Fruit fly (Drosophila melanogaster) whole organism, prepupa: Measurements from ENCODE around the gene CG14020.

Source experiments
- CG10669 ChIP-seq: fragments of 200-800 bp; sonication (Bioruptor generic); optimal IDR thresholded peaks from 3 replicates; lab custom pipeline; 2018; ENCODE audit warnings: missing biosample characterization, mild to moderate bottlenecking, missing genetic modification characterization, moderate library complexity
- CG11294 ChIP-seq: fragments of 200-800 bp; sonication (Bioruptor generic); IDR thresholded peaks from 2 replicates; pipeline ENCODE4 v1.3.6; 2022; ENCODE audit warnings: missing biosample characterization, missing genetic modification characterization
- CG11762 ChIP-seq: fragments of 200-800 bp; sonication (Bioruptor generic); optimal IDR thresholded peaks from 3 replicates; lab custom pipeline; 2016; ENCODE audit warnings: missing biosample characterization, missing genetic modification characterization; ENCODE audit not compliant: insufficient read depth
- CG15336 ChIP-seq: fragments of 200-800 bp; sonication (Bioruptor generic); IDR thresholded peaks from 2 replicates; pipeline ENCODE4 v1.3.6; 2022; ENCODE audit warnings: missing biosample characterization, missing genetic modification characterization
- CG1621 ChIP-seq: fragments of 200-800 bp; sonication (Bioruptor generic); optimal IDR thresholded peaks from 3 replicates; lab custom pipeline; 2018; ENCODE audit warnings: missing biosample characterization, mild to moderate bottlenecking, missing genetic modification characterization
- CG16779 ChIP-seq: fragments of 200-800 bp; sonication (Bioruptor generic); optimal IDR thresholded peaks from 3 replicates; lab custom pipeline; 2017; ENCODE audit warnings: missing biosample characterization, mild to moderate bottlenecking, missing genetic modification characterization
- CG31627 ChIP-seq: fragments of 200-800 bp; sonication (Bioruptor generic); optimal IDR thresholded peaks from 3 replicates; lab custom pipeline; 2016; ENCODE audit warnings: missing biosample characterization, missing genetic modification characterization
- CG32006 ChIP-seq: fragments of 200-800 bp; sonication (Bioruptor generic); optimal IDR thresholded peaks from 3 replicates; lab custom pipeline; 2017; ENCODE audit warnings: missing biosample characterization, mild to moderate bottlenecking, missing genetic modification characterization
- CG34406 ChIP-seq: fragments of 200-800 bp; sonication (Bioruptor generic); optimal IDR thresholded peaks from 3 replicates; lab custom pipeline; 2016; ENCODE audit warnings: missing biosample characterization, missing genetic modification characterization
- CG3919 ChIP-seq: fragments of 200-800 bp; sonication (Bioruptor generic); optimal IDR thresholded peaks from 3 replicates; lab custom pipeline; 2016; ENCODE audit warnings: missing biosample characterization, missing genetic modification characterization
- CG6163 ChIP-seq: fragments of 200-800 bp; sonication (Bioruptor generic); IDR thresholded peaks from 3 replicates; pipeline ENCODE4 v1.3.6; 2022; ENCODE audit warnings: missing biosample characterization, missing genetic modification characterization
- CG6792 ChIP-seq: fragments of 200-800 bp; sonication (Bioruptor generic); optimal IDR thresholded peaks from 3 replicates; lab custom pipeline; 2016; ENCODE audit warnings: missing biosample characterization, missing genetic modification characterization
- CG6854 ChIP-seq: fragments of 200-800 bp; sonication (Bioruptor generic); optimal IDR thresholded peaks from 2 replicates; lab custom pipeline; 2017; ENCODE audit warnings: missing biosample characterization, mild to moderate bottlenecking, missing genetic modification characterization
- CG7368 ChIP-seq: fragments of 200-800 bp; sonication (Bioruptor generic); optimal IDR thresholded peaks from 3 replicates; lab custom pipeline; 2016; ENCODE audit warnings: missing biosample characterization, missing genetic modification characterization
- CG8119 ChIP-seq: fragments of 200-800 bp; sonication (Bioruptor generic); IDR thresholded peaks from 3 replicates; pipeline ENCODE4 v1.3.6; 2022; ENCODE audit warnings: missing biosample characterization, missing genetic modification characterization
- CG8319 ChIP-seq: fragments of 200-800 bp; sonication (Bioruptor generic); optimal IDR thresholded peaks from 3 replicates; lab custom pipeline; 2016; ENCODE audit warnings: missing biosample characterization, missing genetic modification characterization
- Eip75B ChIP-seq: fragments of 200-800 bp; sonication (Bioruptor generic); optimal IDR thresholded peaks from 3 replicates; lab custom pipeline; 2016; ENCODE audit warnings: missing biosample characterization, missing genetic modification characterization
- Eip78C ChIP-seq: fragments of 200-800 bp; sonication (Bioruptor generic); peaks from one replicate; lab custom pipeline; 2016; ENCODE audit warnings: missing biosample characterization, missing genetic modification characterization
- Ets21C ChIP-seq: fragments of 200-800 bp; sonication (Bioruptor generic); optimal IDR thresholded peaks from 3 replicates; lab custom pipeline; 2016; ENCODE audit warnings: missing biosample characterization, missing genetic modification characterization
- Ets96B ChIP-seq: fragments of 200-800 bp; optimal IDR thresholded peaks from 2 replicates; lab custom pipeline; 2019; ENCODE audit warnings: missing biosample characterization, mild to moderate bottlenecking, missing genetic modification characterization, moderate library complexity
- Gug ChIP-seq: fragments of 200-800 bp; sonication (Bioruptor generic); IDR thresholded peaks from 2 replicates; pipeline ENCODE4 v1.3.6; 2022; ENCODE audit warnings: missing biosample characterization, missing genetic modification characterization
- Hr39 ChIP-seq: fragments of 200-800 bp; sonication (Bioruptor generic); optimal IDR thresholded peaks from 2 replicates; lab custom pipeline; 2016; ENCODE audit warnings: missing biosample characterization, missing genetic modification characterization
- Hr4 ChIP-seq: fragments of 200-800 bp; sonication (Bioruptor generic); optimal IDR thresholded peaks from 3 replicates; lab custom pipeline; 2016; ENCODE audit warnings: missing biosample characterization, missing genetic modification characterization
- Lpt ChIP-seq: fragments of 200-800 bp; sonication (Bioruptor generic); optimal IDR thresholded peaks from 3 replicates; lab custom pipeline; 2016; ENCODE audit warnings: missing biosample characterization, missing genetic modification characterization
- Met ChIP-seq: fragments of 200-800 bp; sonication (Bioruptor generic); optimal IDR thresholded peaks from 3 replicates; lab custom pipeline; 2016; ENCODE audit warnings: missing biosample characterization, missing genetic modification characterization
- Smox ChIP-seq: fragments of 200-800 bp; sonication (Bioruptor generic); optimal IDR thresholded peaks from 3 replicates; lab custom pipeline; 2016; ENCODE audit warnings: missing biosample characterization, missing genetic modification characterization
- Sox102F ChIP-seq: fragments of 200-800 bp; sonication (Bioruptor generic); optimal IDR thresholded peaks from 2 replicates; lab custom pipeline; 2016; ENCODE audit warnings: missing biosample characterization, mild to moderate bottlenecking, missing genetic modification characterization
- Sox14 ChIP-seq: fragments of 200-800 bp; sonication (Bioruptor generic); optimal IDR thresholded peaks from 3 replicates; lab custom pipeline; 2016; ENCODE audit warnings: missing biosample characterization, missing genetic modification characterization
- Sox15 ChIP-seq: fragments of 200-800 bp; sonication (Bioruptor generic); optimal IDR thresholded peaks from 3 replicates; lab custom pipeline; 2016; ENCODE audit warnings: missing biosample characterization, missing genetic modification characterization
- achi ChIP-seq: fragments of 200-800 bp; sonication (Bioruptor generic); optimal IDR thresholded peaks from 3 replicates; lab custom pipeline; 2016; ENCODE audit warnings: missing biosample characterization, missing genetic modification characterization
- acj6 ChIP-seq: fragments of 200-800 bp; sonication (Bioruptor generic); optimal IDR thresholded peaks from 3 replicates; lab custom pipeline; 2016; ENCODE audit warnings: missing biosample characterization, missing genetic modification characterization
- cyc ChIP-seq: fragments of 200-800 bp; sonication (Bioruptor generic); optimal IDR thresholded peaks from 3 replicates; lab custom pipeline; 2016; ENCODE audit warnings: missing biosample characterization, missing genetic modification characterization
- dac ChIP-seq: fragments of 200-800 bp; sonication (Bioruptor generic); optimal IDR thresholded peaks from 2 replicates; lab custom pipeline; 2017; ENCODE audit warnings: missing biosample characterization, mild to moderate bottlenecking, missing genetic modification characterization
- eg ChIP-seq: fragments of 200-800 bp; sonication (Bioruptor generic); IDR thresholded peaks from 3 replicates; pipeline ENCODE4 v1.3.6; 2022; ENCODE audit warnings: missing biosample characterization, missing genetic modification characterization
- fd85E ChIP-seq: fragments of 200-800 bp; sonication (Bioruptor generic); optimal IDR thresholded peaks from 3 replicates; lab custom pipeline; 2016; ENCODE audit warnings: missing biosample characterization, missing genetic modification characterization
- fkh ChIP-seq: fragments of 200-800 bp; sonication (Bioruptor generic); optimal IDR thresholded peaks from 3 replicates; lab custom pipeline; 2017; ENCODE audit warnings: missing biosample characterization, mild to moderate bottlenecking, missing genetic modification characterization, moderate library complexity
- net ChIP-seq: fragments of 200-800 bp; sonication (Bioruptor generic); optimal IDR thresholded peaks from 3 replicates; lab custom pipeline; 2016; ENCODE audit warnings: missing biosample characterization, missing genetic modification characterization
- pdm3 ChIP-seq: fragments of 200-800 bp; sonication (Bioruptor generic); optimal IDR thresholded peaks from 3 replicates; lab custom pipeline; 2016; ENCODE audit warnings: missing biosample characterization, missing genetic modification characterization
- salr ChIP-seq, 2 experiments: fragments of 200-800 bp; sonication (Bioruptor generic); optimal IDR thresholded peaks; 3 replicates each; lab custom pipeline; 2016 to 2018; ENCODE audit warnings: missing biosample characterization in 2 of 2, missing genetic modification characterization in 2 of 2, mild to moderate bottlenecking in 1 of 2
- spab ChIP-seq: fragments of 200-800 bp; sonication (Bioruptor generic); optimal IDR thresholded peaks from 2 replicates; lab custom pipeline; 2017; ENCODE audit warnings: missing biosample characterization, mild to moderate bottlenecking, missing genetic modification characterization, missing genetic modification reagents
- svp ChIP-seq: fragments of 200-800 bp; sonication (Bioruptor generic); peaks from one replicate; lab custom pipeline; 2016; ENCODE audit warnings: missing biosample characterization, missing genetic modification characterization
- topi ChIP-seq: fragments of 200-800 bp; sonication (Bioruptor generic); optimal IDR thresholded peaks from 3 replicates; lab custom pipeline; 2016; ENCODE audit warnings: missing biosample characterization, missing genetic modification characterization
- vri ChIP-seq: fragments of 200-800 bp; sonication (Bioruptor generic); optimal IDR thresholded peaks from 3 replicates; lab custom pipeline; 2016; ENCODE audit warnings: missing biosample characterization, mild to moderate bottlenecking, missing genetic modification characterization

The CG14020 gene

dm6 chr2L:5494808-5495356 lies 22.7 kb upstream of the CG14020 start (continued):
- TF ChIP-seq fd85E (GFP tag; lab: Kevin White, UChicago) (no peak), dac (GFP tag; lab: Kevin White, UChicago) (peak; percentile 59), CG34406 (GFP tag; lab: Kevin White, UChicago) (peak; percentile 15), CG32006 (GFP tag; lab: Kevin White, UChicago) (peak; percentile 84), CG11762 (GFP tag; lab: Kevin White, UChicago) (peak; percentile 38), CG10669 (GFP tag; lab: Kevin White, UChicago) (peak; percentile 2)

DNA sequence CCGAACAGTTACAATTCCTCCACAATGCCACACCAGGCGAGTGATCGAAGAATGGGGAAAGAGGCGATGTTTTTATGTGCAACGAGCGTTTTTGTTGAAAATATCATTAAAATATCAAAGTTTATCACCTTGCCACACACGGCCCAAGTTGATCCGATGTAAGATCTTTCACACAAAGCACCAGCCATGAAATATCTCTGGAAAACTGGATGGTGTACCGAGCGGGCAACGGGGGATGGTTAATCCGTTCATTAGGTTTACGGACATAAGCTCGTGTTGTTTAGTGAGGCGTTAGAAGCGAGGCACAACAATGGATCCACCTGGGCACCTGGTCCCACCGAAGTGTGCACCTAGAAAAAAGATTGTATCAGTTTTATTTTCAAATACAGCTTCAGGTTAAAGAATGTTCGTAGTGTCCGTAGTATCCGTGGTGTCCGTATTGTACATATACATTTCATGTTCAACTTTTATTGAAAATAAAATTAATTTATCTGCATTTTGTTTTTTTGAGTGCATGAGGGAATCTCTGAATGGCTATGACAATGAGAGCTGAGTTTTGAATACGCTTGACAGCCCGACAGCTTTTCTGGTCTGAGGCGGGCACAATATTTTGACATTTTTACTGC lies 21.0 kb upstream of the CG14020 start:
- TF ChIP-seq achi (GFP tag; lab: Kevin White, UChicago): peak; percentile 17
- no peak for TF ChIP-seq Sox15
- peak; percentile 36; the same call in 1 of the 3 replicates for TF ChIP-seq CG6163
- no peak for TF ChIP-seq Ets21C (GFP tag; lab: Kevin White, UChicago)
- peak; percentile 7 for TF ChIP-seq Met (GFP tag; lab: Kevin White, UChicago)
- no peak for TF ChIP-seq CG6792
- peak; percentile 15 for TF ChIP-seq svp

dm6 chr2L:5499458-5499857 lies 18.1 kb upstream of the CG14020 start:
- TF ChIP-seq Sox14 (GFP tag; lab: Kevin White, UChicago): no peak
- TF ChIP-seq CG1621 (tag; lab: Kevin White, UChicago): no peak
- peak; percentile 23 for TF ChIP-seq CG32006 (GFP tag; lab: Kevin White, UChicago)
- no peak for TF ChIP-seq cyc (GFP tag; lab: Kevin White, UChicago)
- peak; percentile 36; the same call in 1 of the 3 replicates for TF ChIP-seq CG8119
- no peak for TF ChIP-seq spab
- TF ChIP-seq achi (GFP tag; lab: Kevin White, UChicago): no peak
- TF ChIP-seq fkh (GFP tag; lab: Kevin White, UChicago): no peak
- no peak for TF ChIP-seq CG16779 (tag; lab: Kevin White, UChicago)
- TF ChIP-seq CG6163: no peak
- TF ChIP-seq Hr4 (GFP tag; lab: Kevin White, UChicago): no peak
- TF ChIP-seq Lpt (GFP tag; lab: Kevin White, UChicago): no peak
- 0 out of 2 replicates have a peak, but pooled peaks have one; percentile 35 for TF ChIP-seq CG15336
- TF ChIP-seq Eip78C (GFP tag; lab: Kevin White, UChicago): peak; percentile 69
- TF ChIP-seq Ets96B (tag; lab: Kevin White, UChicago): peak; percentile 24
- TF ChIP-seq CG34406 (GFP tag; lab: Kevin White, UChicago): no peak
- TF ChIP-seq Sox15: no peak
- 0 out of 3 replicates have a peak, but pooled peaks have one; percentile 20 for TF ChIP-seq eg (GFP tag; lab: Robert Waterston, UW)
- no peak for TF ChIP-seq CG3919

DNA sequence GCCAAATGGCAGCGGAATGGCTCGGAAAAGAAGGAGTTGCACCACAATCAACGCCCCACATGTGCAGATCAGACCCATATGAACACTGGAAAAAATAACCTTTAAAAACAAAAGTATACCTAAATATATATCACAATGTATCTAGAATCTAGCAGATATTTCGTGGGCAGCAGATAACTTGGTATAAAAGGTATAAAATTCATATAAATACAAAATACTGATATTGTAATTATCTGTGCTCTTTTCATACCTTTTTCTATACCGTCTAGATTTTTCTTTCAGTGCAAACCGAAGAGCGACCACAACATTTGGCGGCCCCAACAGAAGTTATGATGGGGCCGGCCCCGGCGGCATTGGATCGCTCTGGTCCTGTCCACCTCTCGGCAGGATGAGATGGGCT lies 16.2 kb upstream of the CG14020 start:
- TF ChIP-seq CG7368 (GFP tag; lab: Kevin White, UChicago): peak; percentile 10
- peak; percentile 61 for TF ChIP-seq cyc (GFP tag; lab: Kevin White, UChicago)
- peak in 1 of 2 experiments; percentile 33 for TF ChIP-seq salr (GFP tag; optimal IDR thresholded peaks at IDR 0.05; lab: Kevin White, UChicago)
- peak; percentile 44 for TF ChIP-seq net (GFP tag; lab: Kevin White, UChicago)
- peak; percentile 47 for TF ChIP-seq CG6854
- TF ChIP-seq vri: peak; percentile 70
- TF ChIP-seq fd85E (GFP tag; lab: Kevin White, UChicago): no peak
- peak; percentile 57 for TF ChIP-seq CG6792
- TF ChIP-seq pdm3 (GFP tag; lab: Kevin White, UChicago): peak; percentile 54
- TF ChIP-seq CG16779 (tag; lab: Kevin White, UChicago): peak; percentile 12
- TF ChIP-seq Hr39 (GFP tag; lab: Kevin White, UChicago): peak; percentile 41
- TF ChIP-seq Smox (GFP tag; lab: Kevin White, UChicago): peak; percentile 75
- TF ChIP-seq dac (GFP tag; lab: Kevin White, UChicago): no peak
- no peak for TF ChIP-seq CG6163
- TF ChIP-seq CG8319 (GFP tag; lab: Kevin White, UChicago): peak; percentile 1
- TF ChIP-seq CG11294 (GFP tag; lab: Robert Waterston, UW): no peak
- TF ChIP-seq achi (GFP tag; lab: Kevin White, UChicago): peak; percentile 57
- peak; percentile 67 for TF ChIP-seq topi (GFP tag; lab: Kevin White, UChicago)
- peak; percentile 68 for TF ChIP-seq Sox102F (GFP tag; lab: Kevin White, UChicago)
- TF ChIP-seq CG15336: no peak
- no peak for TF ChIP-seq Lpt (GFP tag; lab: Kevin White, UChicago)
- TF ChIP-seq Gug (GFP tag; lab: Robert Waterston, UW): no peak
- peak; percentile 58 for TF ChIP-seq acj6 (GFP tag; lab: Kevin White, UChicago)
- peak; percentile 54 for TF ChIP-seq CG31627 (GFP tag; lab: Kevin White, UChicago)
- TF ChIP-seq CG8119: 0 out of 3 replicates have a peak, but pooled peaks have one; percentile 28
- peak; percentile 82 for TF ChIP-seq Met (GFP tag; lab: Kevin White, UChicago)
- peak; percentile 75 for TF ChIP-seq Eip75B (GFP tag; lab: Kevin White, UChicago)
- no peak for TF ChIP-seq eg (GFP tag; lab: Robert Waterston, UW)
